Worm (Caenorhabditis elegans) whole organism, L2 larva: Measurements from ENCODE around the gene srg-64.

Experiments used
- C34F6.9 ChIP-seq: fragments of 150-350 bp; optimal IDR thresholded peaks from 2 replicates; lab custom pipeline; 2014; ENCODE audit warnings: missing biosample characterization, missing genetic modification characterization
- F13H6.1 ChIP-seq: sonication (generic microtip); optimal IDR thresholded peaks from 2 replicates; lab custom pipeline; 2016; ENCODE audit warnings: missing genetic modification characterization, missing compliant biosample characterization
- R02D3.7 ChIP-seq: fragments of 150-350 bp; optimal IDR thresholded peaks from 2 replicates; lab custom pipeline; 2014; ENCODE audit warnings: missing biosample characterization, missing genetic modification characterization
- Y55F3AM.14 ChIP-seq: fragments of 200-800 bp; sonication (Bioruptor generic); optimal IDR thresholded peaks from 2 replicates; lab custom pipeline; 2018; ENCODE audit warnings: mild to moderate bottlenecking, missing genetic modification characterization, missing compliant biosample characterization
- ZK546.5 ChIP-seq: sonication (generic microtip); optimal IDR thresholded peaks from 2 replicates; lab custom pipeline; 2017; ENCODE audit warnings: missing biosample characterization, missing genetic modification characterization
- alr-1 ChIP-seq: fragments of 150-350 bp; optimal IDR thresholded peaks from 2 replicates; lab custom pipeline; 2014; ENCODE audit warnings: missing biosample characterization, missing genetic modification characterization
- aly-2 ChIP-seq: fragments of 150-350 bp; optimal IDR thresholded peaks from 2 replicates; lab custom pipeline; 2014; ENCODE audit warnings: missing biosample characterization, missing genetic modification characterization
- ama-1 ChIP-seq: fragments of 150-350 bp; optimal IDR thresholded peaks from 2 replicates; lab custom pipeline; 2018; ENCODE audit warnings: inconsistent platforms
- blmp-1 ChIP-seq: sonication (generic microtip); optimal IDR thresholded peaks from 2 replicates; lab custom pipeline; 2017; ENCODE audit warnings: missing genetic modification characterization, mild to moderate bottlenecking, missing compliant biosample characterization, antibody characterized with exemption, moderate library complexity; ENCODE audit not compliant: insufficient read depth
- ceh-16 ChIP-seq: fragments of 150-350 bp; optimal IDR thresholded peaks from 2 replicates; lab custom pipeline; 2014; ENCODE audit warnings: missing biosample characterization, missing genetic modification characterization
- ceh-82 ChIP-seq: fragments of 150-350 bp; optimal IDR thresholded peaks from 2 replicates; lab custom pipeline; 2014; ENCODE audit warnings: missing biosample characterization, missing genetic modification characterization
- crh-2 ChIP-seq: sonication (generic microtip); optimal IDR thresholded peaks from 2 replicates; lab custom pipeline; 2017; ENCODE audit warnings: missing biosample characterization, missing genetic modification characterization
- dmd-4 ChIP-seq: sonication (generic microtip); optimal IDR thresholded peaks from 2 replicates; lab custom pipeline; 2017; ENCODE audit warnings: missing biosample characterization, missing genetic modification characterization
- egl-27 ChIP-seq: sonication (generic microtip); optimal IDR thresholded peaks from 3 replicates; lab custom pipeline; 2017; ENCODE audit warnings: missing biosample characterization, missing genetic modification reagents, missing genetic modification characterization
- elt-1 ChIP-seq: fragments of 150-350 bp; optimal IDR thresholded peaks from 2 replicates; lab custom pipeline; 2014; ENCODE audit warnings: missing biosample characterization, missing genetic modification characterization
- elt-3 ChIP-seq: sonication (generic microtip); optimal IDR thresholded peaks from 2 replicates; lab custom pipeline; 2017; ENCODE audit warnings: missing biosample characterization, missing genetic modification characterization
- fos-1 ChIP-seq: fragments of 150-350 bp; optimal IDR thresholded peaks from 2 replicates; lab custom pipeline; 2014; ENCODE audit warnings: missing biosample characterization, missing genetic modification characterization
- gmeb-1 ChIP-seq: fragments of 150-350 bp; optimal IDR thresholded peaks from 2 replicates; lab custom pipeline; 2014; ENCODE audit warnings: missing biosample characterization, missing genetic modification characterization
- lin-11 ChIP-seq: fragments of 150-350 bp; sonication (generic microtip); optimal IDR thresholded peaks from 2 replicates; lab custom pipeline; 2014; ENCODE audit warnings: missing biosample characterization, missing genetic modification characterization, inconsistent platforms, mixed read lengths
- lin-13 ChIP-seq: fragments of 150-350 bp; optimal IDR thresholded peaks from 2 replicates; lab custom pipeline; 2014; ENCODE audit warnings: missing biosample characterization, missing genetic modification reagents, missing genetic modification characterization
- lin-39 ChIP-seq: fragments of 150-350 bp; optimal IDR thresholded peaks from 2 replicates; lab custom pipeline; 2014; ENCODE audit warnings: missing biosample characterization, missing genetic modification reagents, missing genetic modification characterization
- lsy-2 ChIP-seq, 2 experiments: fragments of 150-350 bp in 1 of 2; sonication (generic microtip) in 1 of 2; optimal IDR thresholded peaks; 2 replicates each; lab custom pipeline; 2014 to 2017; ENCODE audit warnings: missing biosample characterization in 2 of 2, missing genetic modification characterization in 2 of 2
- mab-5 ChIP-seq: fragments of 150-350 bp; optimal IDR thresholded peaks from 2 replicates; lab custom pipeline; 2014; ENCODE audit warnings: missing biosample characterization, missing genetic modification characterization
- mbf-1 ChIP-seq: sonication (generic microtip); optimal IDR thresholded peaks from 2 replicates; lab custom pipeline; 2017; ENCODE audit warnings: missing biosample characterization, missing genetic modification characterization
- mdl-1 ChIP-seq, 2 experiments: fragments of 150-350 bp in 1 of 2; sonication (generic microtip) in 1 of 2; optimal IDR thresholded peaks; 2 replicates each; lab custom pipeline; 2017; ENCODE audit warnings: missing biosample characterization in 2 of 2, missing genetic modification characterization in 2 of 2
- nhr-10 ChIP-seq: sonication (generic microtip); optimal IDR thresholded peaks from 2 replicates; lab custom pipeline; 2017; ENCODE audit warnings: missing biosample characterization, missing genetic modification characterization
- nhr-11 ChIP-seq: fragments of 150-350 bp; optimal IDR thresholded peaks from 2 replicates; lab custom pipeline; 2014; ENCODE audit warnings: missing biosample characterization, missing genetic modification characterization
- nhr-12 ChIP-seq: fragments of 150-350 bp; optimal IDR thresholded peaks from 2 replicates; lab custom pipeline; 2014; ENCODE audit warnings: missing biosample characterization, missing genetic modification characterization
- nhr-129 ChIP-seq: fragments of 150-350 bp; optimal IDR thresholded peaks from 2 replicates; lab custom pipeline; 2014; ENCODE audit warnings: missing biosample characterization, missing genetic modification characterization
- nhr-21 ChIP-seq: fragments of 150-350 bp; optimal IDR thresholded peaks from 2 replicates; lab custom pipeline; 2014; ENCODE audit warnings: missing biosample characterization, missing genetic modification characterization
- nhr-23 ChIP-seq: fragments of 150-350 bp; optimal IDR thresholded peaks from 2 replicates; lab custom pipeline; 2014; ENCODE audit warnings: missing biosample characterization, missing genetic modification reagents, missing genetic modification characterization
- nhr-237 ChIP-seq: fragments of 150-350 bp; optimal IDR thresholded peaks from 2 replicates; lab custom pipeline; 2014; ENCODE audit warnings: missing biosample characterization, missing genetic modification characterization
- nhr-25 ChIP-seq: fragments of 150-350 bp; sonication (generic microtip); optimal IDR thresholded peaks from 3 replicates; lab custom pipeline; 2014; ENCODE audit warnings: missing biosample characterization, missing genetic modification characterization
- nhr-6 ChIP-seq: fragments of 150-350 bp; optimal IDR thresholded peaks from 2 replicates; lab custom pipeline; 2014; ENCODE audit warnings: missing biosample characterization, missing genetic modification characterization
- nhr-77 ChIP-seq: fragments of 150-350 bp; optimal IDR thresholded peaks from 2 replicates; lab custom pipeline; 2014; ENCODE audit warnings: missing biosample characterization, missing genetic modification characterization
- peb-1 ChIP-seq: fragments of 150-350 bp; optimal IDR thresholded peaks from 2 replicates; lab custom pipeline; 2014; ENCODE audit warnings: missing biosample characterization, missing genetic modification characterization
- sem-4 ChIP-seq: fragments of 150-350 bp; optimal IDR thresholded peaks from 2 replicates; lab custom pipeline; 2014; ENCODE audit warnings: missing biosample characterization, missing genetic modification reagents, missing genetic modification characterization
- skn-1 ChIP-seq: sonication (generic microtip); optimal IDR thresholded peaks from 2 replicates; lab custom pipeline; 2017; ENCODE audit warnings: missing biosample characterization, missing genetic modification characterization
- sma-3 ChIP-seq: sonication (generic microtip); optimal IDR thresholded peaks from 2 replicates; lab custom pipeline; 2016; ENCODE audit warnings: missing genetic modification reagents, missing genetic modification characterization, missing compliant biosample characterization
- sma-9 ChIP-seq, 2 experiments: fragments of 150-350 bp in 1 of 2; sonication (generic microtip) in 1 of 2; optimal IDR thresholded peaks; 2 replicates each; lab custom pipeline; 2014 to 2016; ENCODE audit warnings: missing genetic modification characterization in 2 of 2, mild to moderate bottlenecking in 1 of 2, missing biosample characterization in 1 of 2, missing compliant biosample characterization in 1 of 2, missing genetic modification reagents in 1 of 2, moderate library complexity in 1 of 2
- snpc-4 ChIP-seq: fragments of 150-350 bp; optimal IDR thresholded peaks from 2 replicates; lab custom pipeline; 2014; ENCODE audit warnings: missing biosample characterization, missing genetic modification characterization
- unc-39 ChIP-seq: fragments of 150-350 bp; optimal IDR thresholded peaks from 2 replicates; lab custom pipeline; 2014; ENCODE audit warnings: missing biosample characterization, missing genetic modification characterization
- unc-55 ChIP-seq: fragments of 150-350 bp; sonication (generic microtip); optimal IDR thresholded peaks from 3 replicates; lab custom pipeline; 2014; ENCODE audit warnings: missing biosample characterization, missing genetic modification reagents, missing genetic modification characterization
- unc-62 ChIP-seq: fragments of 150-350 bp; optimal IDR thresholded peaks from 2 replicates; lab custom pipeline; 2014; ENCODE audit warnings: missing biosample characterization, missing genetic modification reagents, missing genetic modification characterization
- zag-1 ChIP-seq: fragments of 150-350 bp; optimal IDR thresholded peaks from 2 replicates; lab custom pipeline; 2014; ENCODE audit warnings: missing biosample characterization, missing genetic modification characterization
- ztf-1 ChIP-seq: fragments of 200-800 bp; sonication (Bioruptor generic); conservative IDR thresholded peaks from 2 replicates; pipeline ENCODE4 v1.3.6; 2022; ENCODE audit warnings: missing genetic modification characterization, missing compliant biosample characterization
- ztf-11 ChIP-seq: sonication (generic microtip); optimal IDR thresholded peaks from 2 replicates; lab custom pipeline; 2017; ENCODE audit warnings: missing biosample characterization, missing genetic modification characterization
- ztf-4 ChIP-seq: fragments of 150-350 bp; optimal IDR thresholded peaks from 2 replicates; lab custom pipeline; 2014; ENCODE audit warnings: missing biosample characterization, missing genetic modification characterization

The srg-64 gene

ce11 chrX:15741852-15742251 lies 1.4 kb upstream of the srg-64 start:
- TF ChIP-seq mbf-1 (no peak), fos-1 (tag; lab: Kevin White, UChicago) (peak; percentile 43), C34F6.9 (peak; percentile 13), nhr-21 (no peak), aly-2 (tag; lab: Kevin White, UChicago) (no peak), nhr-6 (tag; lab: Kevin White, UChicago) (no peak), skn-1 (no peak), nhr-129 (tag; lab: Kevin White, UChicago) (peak; percentile 84), ama-1 (lab: Kevin White, UChicago) (no peak), lin-39 (no peak), F13H6.1 (peak; percentile 41), snpc-4 (tag; lab: Kevin White, UChicago) (peak; percentile 49), nhr-25 (tag; lab: Kevin White, UChicago) (no peak), zag-1 (tag; lab: Kevin White, UChicago) (peak; percentile 2), lin-13 (GFP tag; lab: Kevin White, UChicago) (peak; percentile 52), ceh-16 (peak; percentile 8), mab-5 (tag; lab: Kevin White, UChicago) (no peak), gmeb-1 (tag; lab: Kevin White, UChicago) (peak; percentile 57), ceh-82 (no peak), blmp-1 (tag; lab: Kevin White, UChicago) (no peak), egl-27 (tag; lab: Kevin White, UChicago) (no peak), mdl-1 (tag; optimal IDR thresholded peaks at IDR 0.05; lab: Kevin White, UChicago) (peak in 1 of 2 experiments; percentile 33), R02D3.7 (no peak), ztf-11 (tag; lab: Kevin White, UChicago) (no peak), Y55F3AM.14 (peak; percentile 41), elt-1 (tag; lab: Kevin White, UChicago) (no peak), nhr-11 (tag; lab: Kevin White, UChicago) (no peak), nhr-23 (tag; lab: Kevin White, UChicago) (no peak), ztf-4 (tag; lab: Kevin White, UChicago) (no peak), sem-4 (no peak), sma-3 (peak; percentile 39), nhr-12 (tag; lab: Kevin White, UChicago) (no peak), lin-11 (tag; lab: Kevin White, UChicago) (peak; percentile 57), unc-39 (tag; lab: Kevin White, UChicago) (no peak), sma-9 (GFP tag; optimal IDR thresholded peaks at IDR 0.05; lab: Kevin White, UChicago) (peak; percentile 53), sma-9 (tag; optimal IDR thresholded peaks at IDR 0.05; lab: Kevin White, UChicago) (no peak), nhr-237 (tag; lab: Kevin White, UChicago) (no peak), nhr-10 (tag; lab: Kevin White, UChicago) (no peak), nhr-77 (tag; lab: Kevin White, UChicago) (no peak), peb-1 (tag; lab: Kevin White, UChicago) (no peak), crh-2 (tag; lab: Kevin White, UChicago) (peak; percentile 59), alr-1 (tag; lab: Kevin White, UChicago) (no peak), elt-3 (tag; lab: Kevin White, UChicago) (no peak), dmd-4 (tag; lab: Kevin White, UChicago) (no peak), ZK546.5 (tag; lab: Kevin White, UChicago) (no peak), ztf-1 (GFP tag; lab: Robert Waterston, UW) (no peak), unc-62 (GFP tag; lab: Kevin White, UChicago) (no peak), unc-55 (GFP tag; lab: Kevin White, UChicago) (peak; percentile 63), lsy-2 (tag; optimal IDR thresholded peaks at IDR 0.05; lab: Kevin White, UChicago) (peak; percentile 33 to 59)
